Worm (Caenorhabditis elegans) whole organism, L1 larva: ENCODE measurements around the gene sec-5.
A peak's percentile ranks its signal among the peaks of the same experiment; 100 is the strongest.

Source experiments
- C04F5.9 ChIP-seq: sonication (generic microtip); optimal IDR thresholded peaks from 2 replicates; lab custom pipeline; 2016; ENCODE audit warnings: missing genetic modification characterization, missing compliant biosample characterization
- C16A3.4 ChIP-seq: fragments of 150-350 bp; optimal IDR thresholded peaks from 2 replicates; lab custom pipeline; 2014; ENCODE audit warnings: missing biosample characterization, missing genetic modification characterization
- Y116A8C.19 ChIP-seq: sonication (generic microtip); optimal IDR thresholded peaks from 2 replicates; lab custom pipeline; 2016; ENCODE audit warnings: missing compliant biosample characterization, missing genetic modification characterization, borderline replicate concordance
- aha-1 ChIP-seq: fragments of 150-350 bp; optimal IDR thresholded peaks from 2 replicates; lab custom pipeline; 2014; ENCODE audit warnings: missing biosample characterization, missing genetic modification characterization
- aly-2 ChIP-seq: fragments of 150-350 bp; optimal IDR thresholded peaks from 2 replicates; lab custom pipeline; 2014; ENCODE audit warnings: missing biosample characterization, missing genetic modification characterization
- ama-1 ChIP-seq: fragments of 150-350 bp; optimal IDR thresholded peaks from 2 replicates; lab custom pipeline; 2014
- blmp-1 ChIP-seq: fragments of 150-350 bp; optimal IDR thresholded peaks from 2 replicates; lab custom pipeline; 2014; ENCODE audit warnings: missing biosample characterization, missing genetic modification characterization
- ceh-88 ChIP-seq: fragments of 200-800 bp; sonication (Bioruptor generic); IDR thresholded peaks from 2 replicates; pipeline ENCODE4 v1.3.6; 2022; ENCODE audit warnings: missing genetic modification characterization, missing compliant biosample characterization
- ces-1 ChIP-seq: fragments of 150-350 bp; optimal IDR thresholded peaks from 2 replicates; lab custom pipeline; 2014; ENCODE audit warnings: missing biosample characterization, missing genetic modification reagents, missing genetic modification characterization
- efl-1 ChIP-seq, 4 experiments: fragments of 150-350 bp; optimal IDR thresholded peaks in 3 of 4; peaks in 1 of 4; 1 replicate in 1 of 4; 2 replicates in 3 of 4; lab custom pipeline; 2014; ENCODE audit warnings: missing biosample characterization in 2 of 4, missing genetic modification characterization in 2 of 4, missing genetic modification reagents in 2 of 4
- egl-13 ChIP-seq: sonication (generic microtip); optimal IDR thresholded peaks from 2 replicates; lab custom pipeline; 2016; ENCODE audit warnings: missing genotype, missing genetic modification reagents, missing genetic modification characterization, missing compliant biosample characterization
- egl-27 ChIP-seq, 2 experiments: fragments of 150-350 bp in 1 of 2; sonication (generic microtip); optimal IDR thresholded peaks; 3 replicates each; lab custom pipeline; 2017 to 2018; ENCODE audit warnings: missing biosample characterization in 2 of 2, missing genetic modification characterization in 2 of 2, missing genetic modification reagents in 2 of 2
- elt-2 ChIP-seq: sonication (generic microtip); optimal IDR thresholded peaks from 2 replicates; lab custom pipeline; 2016; ENCODE audit warnings: missing genetic modification characterization, mild to moderate bottlenecking, inconsistent platforms, missing compliant biosample characterization, missing genetic modification reagents
- elt-3 ChIP-seq, 6 experiments: fragments of 150-350 bp in 1 of 6; sonication (generic microtip); optimal IDR thresholded peaks; 2 replicates each; lab custom pipeline; 2017 to 2018; ENCODE audit warnings: missing biosample characterization in 6 of 6, missing genetic modification characterization in 6 of 6, inconsistent platforms in 1 of 6
- fkh-10 ChIP-seq: sonication (generic microtip); optimal IDR thresholded peaks from 2 replicates; lab custom pipeline; 2017; ENCODE audit warnings: missing biosample characterization, missing genetic modification reagents, missing genetic modification characterization
- fkh-4 ChIP-seq: sonication (generic microtip); optimal IDR thresholded peaks from 2 replicates; lab custom pipeline; 2016; ENCODE audit warnings: missing compliant biosample characterization, missing genetic modification characterization, borderline replicate concordance
- fkh-8 ChIP-seq: sonication (generic microtip); optimal IDR thresholded peaks from 2 replicates; lab custom pipeline; 2016; ENCODE audit warnings: mild to moderate bottlenecking, missing genetic modification characterization, missing compliant biosample characterization
- fos-1 ChIP-seq: fragments of 150-350 bp; optimal IDR thresholded peaks from 2 replicates; lab custom pipeline; 2014; ENCODE audit warnings: missing biosample characterization, missing genetic modification characterization
- grh-1 ChIP-seq: fragments of 200-800 bp; sonication (Bioruptor generic); IDR thresholded peaks from 2 replicates; pipeline ENCODE4 v1.3.6; 2022; ENCODE audit warnings: missing genetic modification reagents, missing genetic modification characterization, missing compliant biosample characterization
- hlh-4 ChIP-seq: sonication (generic microtip); optimal IDR thresholded peaks from 2 replicates; lab custom pipeline; 2016; ENCODE audit warnings: mild to moderate bottlenecking, missing genetic modification characterization, missing compliant biosample characterization
- hpl-2 ChIP-seq: fragments of 150-350 bp; optimal IDR thresholded peaks from 2 replicates; lab custom pipeline; 2014; ENCODE audit warnings: missing biosample characterization, missing genetic modification reagents, missing genetic modification characterization
- irx-1 ChIP-seq: sonication (generic microtip); optimal IDR thresholded peaks from 2 replicates; lab custom pipeline; 2016; ENCODE audit warnings: missing genetic modification characterization, missing compliant biosample characterization
- isw-1 ChIP-seq: fragments of 200-800 bp; sonication (Bioruptor generic); IDR thresholded peaks from 2 replicates; pipeline ENCODE4 v1.3.6; 2022; ENCODE audit warnings: missing genetic modification characterization, missing compliant biosample characterization
- jun-1 ChIP-seq: fragments of 150-350 bp; optimal IDR thresholded peaks from 2 replicates; lab custom pipeline; 2014; ENCODE audit warnings: missing biosample characterization, missing genetic modification reagents, missing genetic modification characterization
- lin-13 ChIP-seq: fragments of 150-350 bp; optimal IDR thresholded peaks from 2 replicates; lab custom pipeline; 2014; ENCODE audit warnings: missing biosample characterization, missing genetic modification reagents, missing genetic modification characterization
- lin-15B ChIP-seq: fragments of 150-350 bp; sonication (generic microtip); optimal IDR thresholded peaks from 3 replicates; lab custom pipeline; 2014; ENCODE audit warnings: missing biosample characterization, missing genetic modification characterization
- lin-35 ChIP-seq, 2 experiments: fragments of 150-350 bp; optimal IDR thresholded peaks; 2 replicates each; lab custom pipeline; 2014; ENCODE audit warnings: missing biosample characterization in 2 of 2, missing genetic modification characterization in 2 of 2, missing genetic modification reagents in 2 of 2
- lsy-2 ChIP-seq, 2 experiments: fragments of 150-350 bp; optimal IDR thresholded peaks; 2 replicates each; lab custom pipeline; 2014; ENCODE audit warnings: missing biosample characterization in 2 of 2, missing genetic modification characterization in 2 of 2
- mab-9 ChIP-seq: fragments of 200-800 bp; sonication (Bioruptor generic); IDR thresholded peaks from 2 replicates; pipeline ENCODE4 v1.3.6; 2022; ENCODE audit warnings: missing genetic modification reagents, missing genetic modification characterization, missing compliant biosample characterization
- mef-2 ChIP-seq: fragments of 150-350 bp; optimal IDR thresholded peaks from 2 replicates; lab custom pipeline; 2014; ENCODE audit warnings: missing biosample characterization, missing genetic modification characterization
- nhr-19 ChIP-seq: fragments of 200-800 bp; sonication (Bioruptor generic); conservative IDR thresholded peaks from 2 replicates; pipeline ENCODE4 v1.3.6; 2022; ENCODE audit warnings: missing genetic modification characterization, missing compliant biosample characterization
- nhr-20 ChIP-seq: sonication (generic microtip); optimal IDR thresholded peaks from 2 replicates; lab custom pipeline; 2016; ENCODE audit warnings: mild to moderate bottlenecking, missing genetic modification characterization, missing compliant biosample characterization
- nhr-237 ChIP-seq: fragments of 150-350 bp; optimal IDR thresholded peaks from 2 replicates; lab custom pipeline; 2014; ENCODE audit warnings: missing biosample characterization, missing genetic modification characterization
- nhr-28 ChIP-seq: fragments of 150-350 bp; optimal IDR thresholded peaks from 2 replicates; lab custom pipeline; 2014; ENCODE audit warnings: missing biosample characterization, missing genetic modification characterization
- nhr-47 ChIP-seq: sonication (generic microtip); optimal IDR thresholded peaks from 2 replicates; lab custom pipeline; 2016; ENCODE audit warnings: mild to moderate bottlenecking, missing genetic modification characterization, moderate library complexity, missing compliant biosample characterization
- nhr-76 ChIP-seq: sonication (generic microtip); optimal IDR thresholded peaks from 2 replicates; lab custom pipeline; 2017; ENCODE audit warnings: missing biosample characterization, missing genetic modification characterization
- nhr-85 ChIP-seq: sonication (generic microtip); peaks from one replicate; lab custom pipeline; 2016; ENCODE audit warnings: missing genetic modification characterization, inconsistent platforms, missing compliant biosample characterization
- nhr-90 ChIP-seq: sonication (generic microtip); optimal IDR thresholded peaks from 2 replicates; lab custom pipeline; 2016; ENCODE audit warnings: mild to moderate bottlenecking, missing genetic modification characterization, missing compliant biosample characterization; ENCODE audit not compliant: poor library complexity
- pax-3 ChIP-seq: fragments of 200-800 bp; sonication (Bioruptor generic); optimal IDR thresholded peaks from 2 replicates; lab custom pipeline; 2018; ENCODE audit warnings: mild to moderate bottlenecking, missing genetic modification characterization, moderate library complexity, missing compliant biosample characterization
- pqm-1 ChIP-seq: sonication (generic microtip); optimal IDR thresholded peaks from 3 replicates; lab custom pipeline; 2017; ENCODE audit warnings: missing biosample characterization, missing genetic modification characterization
- rnt-1 ChIP-seq: sonication (generic microtip); optimal IDR thresholded peaks from 2 replicates; lab custom pipeline; 2016; ENCODE audit warnings: mild to moderate bottlenecking, missing genetic modification characterization, moderate library complexity, missing compliant biosample characterization
- snpc-4 ChIP-seq: fragments of 150-350 bp; optimal IDR thresholded peaks from 2 replicates; lab custom pipeline; 2014; ENCODE audit warnings: missing biosample characterization, missing genetic modification characterization
- snu-23 ChIP-seq: sonication (generic microtip); optimal IDR thresholded peaks from 2 replicates; lab custom pipeline; 2016; ENCODE audit warnings: missing genetic modification characterization, missing compliant biosample characterization
- sox-4 ChIP-seq: sonication (generic microtip); optimal IDR thresholded peaks from 2 replicates; lab custom pipeline; 2016; ENCODE audit warnings: missing genetic modification characterization, missing compliant biosample characterization
- sptf-1 ChIP-seq: fragments of 150-350 bp; optimal IDR thresholded peaks from 2 replicates; lab custom pipeline; 2014; ENCODE audit warnings: missing biosample characterization, missing genetic modification characterization
- sup-37 ChIP-seq: fragments of 200-800 bp; sonication (Bioruptor generic); optimal IDR thresholded peaks from 2 replicates; lab custom pipeline; 2018; ENCODE audit warnings: mild to moderate bottlenecking, missing genetic modification characterization, missing compliant biosample characterization
- swsn-7 ChIP-seq: sonication (generic microtip); optimal IDR thresholded peaks from 2 replicates; lab custom pipeline; 2016; ENCODE audit warnings: missing genetic modification characterization, missing compliant biosample characterization
- tlp-1 ChIP-seq: fragments of 150-350 bp; optimal IDR thresholded peaks from 2 replicates; lab custom pipeline; 2014; ENCODE audit warnings: missing biosample characterization, missing genetic modification characterization
- unc-130 ChIP-seq: fragments of 150-350 bp; optimal IDR thresholded peaks from 2 replicates; lab custom pipeline; 2017; ENCODE audit warnings: missing biosample characterization, missing genetic modification characterization, inconsistent platforms
- unc-30 ChIP-seq: sonication (generic microtip); optimal IDR thresholded peaks from 2 replicates; lab custom pipeline; 2017; ENCODE audit warnings: missing biosample characterization, missing genetic modification characterization
- unc-86 ChIP-seq: sonication (generic microtip); optimal IDR thresholded peaks from 2 replicates; lab custom pipeline; 2016; ENCODE audit warnings: missing genetic modification characterization, missing compliant biosample characterization
- zip-4 ChIP-seq: fragments of 200-800 bp; sonication (Bioruptor generic); optimal IDR thresholded peaks from 2 replicates; lab custom pipeline; 2018; ENCODE audit warnings: mild to moderate bottlenecking, missing genetic modification characterization, moderate library complexity, missing compliant biosample characterization
- ztf-11 ChIP-seq, 2 experiments: sonication (generic microtip); optimal IDR thresholded peaks; 2 replicates each; lab custom pipeline; 2016 to 2017; ENCODE audit warnings: missing genetic modification characterization in 2 of 2, missing biosample characterization in 1 of 2, missing compliant biosample characterization in 1 of 2
- ztf-4 ChIP-seq: fragments of 150-350 bp; optimal IDR thresholded peaks from 2 replicates; lab custom pipeline; 2014; ENCODE audit warnings: missing biosample characterization, missing genetic modification characterization

Gene sec-5

ce11 chrII:9177080-9177479 is at the start of gene sec-5, which contains the start of gene pir-1:
Gene sec-5, minus strand, starts transcription at chrII:9177152.
Gene pir-1, plus strand, starts transcription at chrII:9177300.
- TF ChIP-seq unc-130 (tag; lab: Kevin White, UChicago): peak; percentile 5
- TF ChIP-seq irx-1 (tag; lab: Kevin White, UChicago): peak; percentile 41
- TF ChIP-seq lin-13 (GFP tag; lab: Kevin White, UChicago): no peak
- TF ChIP-seq zip-4: no peak
- no peak for TF ChIP-seq pqm-1 (tag; lab: Kevin White, UChicago)
- no peak for TF ChIP-seq ztf-11 (tag; optimal IDR thresholded peaks at IDR 0.05; lab: Kevin White, UChicago)
- TF ChIP-seq mef-2 (tag; lab: Kevin White, UChicago): no peak
- TF ChIP-seq aly-2 (tag; lab: Kevin White, UChicago): no peak
- TF ChIP-seq rnt-1 (tag; lab: Kevin White, UChicago): peak; percentile 48
- peak; percentile 39 for TF ChIP-seq lin-15B (tag; lab: Kevin White, UChicago)
- no peak for TF ChIP-seq sup-37 (GFP tag; lab: Kevin White, UChicago)
- peak; percentile 42 for TF ChIP-seq swsn-7 (tag; lab: Kevin White, UChicago)
- TF ChIP-seq fkh-4 (tag; lab: Kevin White, UChicago): no peak
- no peak for TF ChIP-seq mab-9 (GFP tag; lab: Robert Waterston, UW)
- no peak for TF ChIP-seq snpc-4
- TF ChIP-seq nhr-85 (tag; lab: Kevin White, UChicago): no peak
- TF ChIP-seq nhr-19 (GFP tag; lab: Robert Waterston, UW): no peak; the same call in 1 of the 2 replicates
- TF ChIP-seq hlh-4 (tag; lab: Kevin White, UChicago): no peak
- TF ChIP-seq fos-1: no peak
- peak; percentile 30 for TF ChIP-seq blmp-1 (tag; lab: Kevin White, UChicago)
- TF ChIP-seq nhr-237 (tag; lab: Kevin White, UChicago): no peak
- peak; percentile 54 for TF ChIP-seq nhr-47 (tag; lab: Kevin White, UChicago)
- TF ChIP-seq lin-35 (GFP tag; optimal IDR thresholded peaks at IDR 0.05; lab: Kevin White, UChicago): peak; percentile 56 to 60
- peak; percentile 42 for TF ChIP-seq C04F5.9 (tag; lab: Kevin White, UChicago)
- TF ChIP-seq fkh-10 (GFP tag; lab: Kevin White, UChicago): no peak
- no peak for TF ChIP-seq unc-30 (tag; lab: Kevin White, UChicago)
- TF ChIP-seq aha-1 (tag; lab: Kevin White, UChicago): no peak
- no peak for TF ChIP-seq Y116A8C.19 (tag; lab: Kevin White, UChicago)
- TF ChIP-seq hpl-2 (GFP tag; lab: Kevin White, UChicago): no peak
- TF ChIP-seq ceh-88 (GFP tag; lab: Robert Waterston, UW): no peak
- TF ChIP-seq unc-86 (tag; lab: Kevin White, UChicago): peak; percentile 32
- TF ChIP-seq isw-1: peak; percentile 28
- TF ChIP-seq egl-27 (tag; optimal IDR thresholded peaks at IDR 0.05; lab: Kevin White, UChicago): no peak
- TF ChIP-seq elt-3 (tag; optimal IDR thresholded peaks at IDR 0.05; lab: Kevin White, UChicago): peak in 1 of 6 experiments; percentile 57
- TF ChIP-seq sox-4 (tag; lab: Kevin White, UChicago): no peak
- TF ChIP-seq ztf-4 (tag; lab: Kevin White, UChicago): no peak
- TF ChIP-seq lsy-2 (tag; optimal IDR thresholded peaks at IDR 0.05; lab: Kevin White, UChicago): peak; percentile 65 to 74
- no peak for TF ChIP-seq egl-13 (tag; lab: Kevin White, UChicago)
- TF ChIP-seq tlp-1 (tag; lab: Kevin White, UChicago): no peak
- no peak for TF ChIP-seq nhr-28 (tag; lab: Kevin White, UChicago)
- TF ChIP-seq fkh-8 (tag; lab: Kevin White, UChicago): no peak
- TF ChIP-seq ama-1 (lab: Kevin White, UChicago): no peak
- TF ChIP-seq elt-2: no peak
- peak; percentile 43 to 59 for TF ChIP-seq efl-1 (optimal IDR thresholded peaks at IDR 0.05; lab: Kevin White, UChicago)
- TF ChIP-seq efl-1 (GFP tag; optimal IDR thresholded peaks at IDR 0.05 in 1 of 2; lab: Kevin White, UChicago): peak; percentile 63 to 66
- no peak for TF ChIP-seq jun-1 (tag; lab: Kevin White, UChicago)
- peak; percentile 20 for TF ChIP-seq C16A3.4
- TF ChIP-seq nhr-90 (tag; lab: Kevin White, UChicago): peak; percentile 48
- no peak for TF ChIP-seq sptf-1
- TF ChIP-seq snu-23 (GFP tag; lab: Kevin White, UChicago): peak; percentile 56
- no peak for TF ChIP-seq grh-1
- no peak for TF ChIP-seq ces-1 (GFP tag; lab: Kevin White, UChicago)
- TF ChIP-seq nhr-20: peak; percentile 45
- TF ChIP-seq pax-3 (tag; lab: Kevin White, UChicago): no peak
- no peak for TF ChIP-seq nhr-76 (tag; lab: Kevin White, UChicago)
